Worm (Caenorhabditis elegans) whole organism, L3 larva: ENCODE results near the gene rimb-1.

Experiments used
- aly-2 ChIP-seq: fragments of 150-350 bp; optimal IDR thresholded peaks from 2 replicates; lab custom pipeline; 2014; ENCODE audit warnings: missing biosample characterization, missing genetic modification characterization
- ceh-28 ChIP-seq: fragments of 150-350 bp; optimal IDR thresholded peaks from 2 replicates; lab custom pipeline; 2014; ENCODE audit warnings: missing biosample characterization, missing genetic modification reagents, missing genetic modification characterization
- daf-12 ChIP-seq: fragments of 150-350 bp; optimal IDR thresholded peaks from 2 replicates; lab custom pipeline; 2014; ENCODE audit warnings: missing biosample characterization, missing genetic modification reagents, missing genetic modification characterization
- egl-27 ChIP-seq: sonication (generic microtip); optimal IDR thresholded peaks from 4 replicates; lab custom pipeline; 2017; ENCODE audit warnings: missing biosample characterization, missing genetic modification reagents, missing genetic modification characterization
- egl-5 ChIP-seq: fragments of 150-350 bp; optimal IDR thresholded peaks from 2 replicates; lab custom pipeline; 2017; ENCODE audit warnings: missing biosample characterization, missing genetic modification reagents, missing genetic modification characterization, inconsistent platforms
- lin-15B ChIP-seq: fragments of 150-350 bp; optimal IDR thresholded peaks from 2 replicates; lab custom pipeline; 2014; ENCODE audit warnings: missing biosample characterization, missing genetic modification characterization
- lin-39 ChIP-seq: fragments of 150-350 bp; optimal IDR thresholded peaks from 2 replicates; lab custom pipeline; 2018; ENCODE audit warnings: missing biosample characterization, missing genetic modification reagents, missing genetic modification characterization
- lsy-12 ChIP-seq: sonication (generic microtip); optimal IDR thresholded peaks from 2 replicates; lab custom pipeline; 2016; ENCODE audit warnings: mild to moderate bottlenecking, missing genetic modification characterization, missing compliant biosample characterization
- mdl-1 ChIP-seq: fragments of 150-350 bp; optimal IDR thresholded peaks from 2 replicates; lab custom pipeline; 2014; ENCODE audit warnings: missing biosample characterization, missing genetic modification characterization
- mml-1 ChIP-seq: fragments of 150-350 bp; sonication (generic microtip); optimal IDR thresholded peaks from 3 replicates; lab custom pipeline; 2014; ENCODE audit warnings: missing biosample characterization, missing genetic modification characterization
- nhr-11 ChIP-seq: fragments of 150-350 bp; optimal IDR thresholded peaks from 2 replicates; lab custom pipeline; 2014; ENCODE audit warnings: missing biosample characterization, missing genetic modification characterization
- nhr-12 ChIP-seq: fragments of 150-350 bp; optimal IDR thresholded peaks from 2 replicates; lab custom pipeline; 2014; ENCODE audit warnings: missing biosample characterization, missing genetic modification characterization
- nhr-76 ChIP-seq: fragments of 150-350 bp; sonication (generic microtip); optimal IDR thresholded peaks from 5 replicates; lab custom pipeline; 2014; ENCODE audit warnings: missing biosample characterization, missing genetic modification characterization
- sea-2 ChIP-seq: fragments of 150-350 bp; sonication (generic microtip); optimal IDR thresholded peaks from 4 replicates; lab custom pipeline; 2014; ENCODE audit warnings: missing biosample characterization, missing genetic modification reagents, missing genetic modification characterization

- TF ChIP-seq nhr-76 (tag; lab: Kevin White, UChicago), result no peak
- no peak for TF ChIP-seq egl-5 (tag; lab: Kevin White, UChicago)
- no peak for TF ChIP-seq nhr-12 (tag; lab: Kevin White, UChicago)
- TF ChIP-seq nhr-11 (tag; lab: Kevin White, UChicago), result no peak
- no peak for TF ChIP-seq lin-39 (tag; lab: Kevin White, UChicago)
- no peak for TF ChIP-seq lsy-12
- TF ChIP-seq mml-1 (tag; lab: Kevin White, UChicago), result no peak
- TF ChIP-seq mdl-1 (tag; lab: Kevin White, UChicago), result no peak
- no peak for TF ChIP-seq lin-15B
- no peak for TF ChIP-seq sea-2 (GFP tag; lab: Kevin White, UChicago)
- no peak for TF ChIP-seq ceh-28 (tag; lab: Kevin White, UChicago)
- no peak for TF ChIP-seq aly-2 (tag; lab: Kevin White, UChicago)
- TF ChIP-seq egl-27 (tag; lab: Kevin White, UChicago), result no peak
- no peak for TF ChIP-seq daf-12 (tag; lab: Kevin White, UChicago)
These were observed 65.8 kb downstream of the rimb-1 start for ce11 chrIII:1853944-1854343.
